Worm (Caenorhabditis elegans): ENCODE results near the gene nhr-105.

DNA sequence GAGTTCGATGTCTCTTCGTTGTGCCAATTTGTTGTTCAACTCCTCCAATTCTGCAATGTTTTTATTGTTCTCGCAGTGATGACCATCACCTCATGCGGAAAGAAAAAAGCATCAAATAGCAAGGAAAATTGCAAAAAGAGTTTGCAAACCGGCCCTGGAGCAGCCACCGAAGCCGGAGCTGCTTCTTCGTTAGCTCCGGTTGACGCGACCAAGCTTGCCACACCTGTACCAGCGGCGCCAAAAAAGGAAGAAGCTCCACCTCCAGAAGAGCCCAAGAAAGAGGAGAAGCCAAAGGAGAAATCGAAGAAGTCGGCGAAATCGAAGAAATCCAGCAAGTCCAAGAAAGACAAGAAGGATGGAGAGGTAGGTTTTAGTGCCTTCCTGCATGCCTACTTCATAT, 39.8 kb upstream of the nhr-105 start:
- TF ChIP-seq med-1 (GFP tag; optimal IDR thresholded peaks at IDR 0.05; ENCODE audit: insufficient read depth) (no peak), T22C8.4 (GFP tag; IDR thresholded peaks at IDR 0.05) (no peak), flt-1 (GFP tag; IDR thresholded peaks at IDR 0.05) (no peak), ztf-23 (GFP tag; IDR thresholded peaks at IDR 0.05) (no peak)
